Fruit fly (Drosophila melanogaster) whole organism, embryonic: ENCODE results near the gene tutl.
A peak's percentile ranks its signal among the peaks of the same experiment; 100 is the strongest.

Experiments used
- Abd-B ChIP-seq: fragments of 200-800 bp; sonication (Bioruptor generic); optimal IDR thresholded peaks from 2 replicates; lab custom pipeline; 2018; ENCODE audit warnings: missing biosample characterization, mild to moderate bottlenecking, missing genetic modification characterization, moderate library complexity
- Aef1 ChIP-seq: fragments of 200-800 bp; sonication (Bioruptor generic); IDR thresholded peaks from 3 replicates; pipeline ENCODE4 v1.3.6; 2022; ENCODE audit warnings: missing biosample characterization, missing genetic modification characterization
- Atf6 ChIP-seq: fragments of 200-800 bp; sonication (Bioruptor generic); IDR thresholded peaks from 2 replicates; pipeline ENCODE4 v1.3.6; 2022; ENCODE audit warnings: missing biosample characterization, missing genetic modification characterization
- Bgb ChIP-seq: fragments of 200-800 bp; sonication (Bioruptor generic); IDR thresholded peaks from 2 replicates; pipeline ENCODE4 v1.3.6; 2022; ENCODE audit warnings: missing biosample characterization, missing genetic modification characterization; ENCODE audit not compliant: partially characterized antibody
- CG1024 ChIP-seq: fragments of 200-800 bp; sonication (Bioruptor generic); IDR thresholded peaks from 2 replicates; pipeline ENCODE4 v1.3.6; 2022; ENCODE audit warnings: missing biosample characterization, missing genetic modification characterization
- CG10267 ChIP-seq: fragments of 200-800 bp; sonication (Bioruptor generic); optimal IDR thresholded peaks from 2 replicates; lab custom pipeline; 2018; ENCODE audit warnings: missing biosample characterization, mild to moderate bottlenecking, missing genetic modification characterization, moderate library complexity
- CG10321 ChIP-seq: fragments of 200-800 bp; sonication (Bioruptor generic); IDR thresholded peaks from 2 replicates; pipeline ENCODE4 v1.3.6; 2022; ENCODE audit warnings: missing biosample characterization, missing genetic modification characterization
- CG10543 ChIP-seq: fragments of 200-800 bp; sonication (Bioruptor generic); optimal IDR thresholded peaks from 3 replicates; lab custom pipeline; 2017; ENCODE audit warnings: missing biosample characterization, mild to moderate bottlenecking, missing genetic modification characterization, moderate library complexity
- CG12391 ChIP-seq: fragments of 200-800 bp; sonication (Bioruptor generic); optimal IDR thresholded peaks from 3 replicates; lab custom pipeline; 2018; ENCODE audit warnings: missing biosample characterization, mild to moderate bottlenecking, missing genetic modification characterization, moderate library complexity
- CG12942 ChIP-seq: fragments of 200-800 bp; sonication (Bioruptor generic); optimal IDR thresholded peaks from 3 replicates; lab custom pipeline; 2016; ENCODE audit warnings: missing biosample characterization, missing genetic modification characterization
- CG13624 ChIP-seq: fragments of 200-800 bp; sonication (Bioruptor generic); optimal IDR thresholded peaks from 2 replicates; lab custom pipeline; 2016; ENCODE audit warnings: missing biosample characterization, missing genetic modification characterization
- CG13894 ChIP-seq: fragments of 200-800 bp; sonication (Bioruptor generic); optimal IDR thresholded peaks from 3 replicates; lab custom pipeline; 2018; ENCODE audit warnings: missing biosample characterization, mild to moderate bottlenecking, missing genetic modification characterization, moderate library complexity
- CG15011 ChIP-seq: fragments of 200-800 bp; sonication (Bioruptor generic); optimal IDR thresholded peaks from 3 replicates; lab custom pipeline; 2018; ENCODE audit warnings: missing biosample characterization, mild to moderate bottlenecking, missing genetic modification characterization
- CG16813 ChIP-seq: fragments of 200-800 bp; sonication (Bioruptor generic); IDR thresholded peaks from 3 replicates; pipeline ENCODE4 v1.3.6; 2022; ENCODE audit warnings: missing biosample characterization, missing genetic modification characterization; ENCODE audit not compliant: partially characterized antibody
- CG17802 ChIP-seq: fragments of 200-800 bp; sonication (Bioruptor generic); optimal IDR thresholded peaks from 2 replicates; lab custom pipeline; 2018; ENCODE audit warnings: missing biosample characterization, mild to moderate bottlenecking, missing genetic modification characterization, moderate library complexity
- CG3065 ChIP-seq: fragments of 200-800 bp; sonication (Bioruptor generic); optimal IDR thresholded peaks from 2 replicates; lab custom pipeline; 2016; ENCODE audit warnings: missing biosample characterization, missing genetic modification characterization
- CG31365 ChIP-seq: fragments of 200-800 bp; sonication (Bioruptor generic); optimal IDR thresholded peaks from 2 replicates; lab custom pipeline; 2018; ENCODE audit warnings: missing biosample characterization, mild to moderate bottlenecking, missing genetic modification characterization
- CG3281 ChIP-seq: fragments of 200-800 bp; sonication (Bioruptor generic); optimal IDR thresholded peaks from 3 replicates; lab custom pipeline; 2017; ENCODE audit warnings: missing biosample characterization, mild to moderate bottlenecking, missing genetic modification characterization
- CG34422 ChIP-seq: fragments of 200-800 bp; sonication (Bioruptor generic); IDR thresholded peaks from 3 replicates; pipeline ENCODE4 v1.3.6; 2022; ENCODE audit warnings: missing biosample characterization, missing genetic modification characterization
- CG3995 ChIP-seq: fragments of 200-800 bp; sonication (Bioruptor generic); optimal IDR thresholded peaks from 3 replicates; lab custom pipeline; 2016; ENCODE audit warnings: missing biosample characterization, missing genetic modification characterization
- CG42726 ChIP-seq: fragments of 200-800 bp; sonication (Bioruptor generic); IDR thresholded peaks from 2 replicates; pipeline ENCODE4 v1.3.6; 2022; ENCODE audit warnings: missing biosample characterization, missing genetic modification characterization; ENCODE audit not compliant: partially characterized antibody
- CG6791 ChIP-seq: fragments of 200-800 bp; sonication (Bioruptor generic); IDR thresholded peaks from 3 replicates; pipeline ENCODE4 v1.3.6; 2022; ENCODE audit warnings: missing biosample characterization, missing genetic modification characterization; ENCODE audit not compliant: partially characterized antibody
- CG7271 ChIP-seq: fragments of 200-800 bp; sonication (Bioruptor generic); optimal IDR thresholded peaks from 2 replicates; lab custom pipeline; 2018; ENCODE audit warnings: missing biosample characterization, mild to moderate bottlenecking, missing genetic modification characterization, moderate library complexity
- CG9609 ChIP-seq: fragments of 200-800 bp; sonication (Bioruptor generic); optimal IDR thresholded peaks from 3 replicates; lab custom pipeline; 2016; ENCODE audit warnings: missing biosample characterization, missing genetic modification characterization
- Dbx ChIP-seq: fragments of 200-800 bp; sonication (Bioruptor generic); IDR thresholded peaks from 3 replicates; pipeline ENCODE4 v1.3.6; 2022; ENCODE audit warnings: missing biosample characterization, missing genetic modification characterization
- Dek ChIP-seq: fragments of 200-800 bp; sonication (Bioruptor generic); optimal IDR thresholded peaks from 3 replicates; lab custom pipeline; 2019; ENCODE audit warnings: missing biosample characterization, mild to moderate bottlenecking, missing genetic modification characterization, moderate library complexity
- ERR ChIP-seq: fragments of 200-800 bp; sonication (Bioruptor generic); optimal IDR thresholded peaks from 2 replicates; lab custom pipeline; 2016; ENCODE audit warnings: missing biosample characterization, missing genetic modification characterization
- Fer1 ChIP-seq: fragments of 200-800 bp; sonication (Bioruptor generic); optimal IDR thresholded peaks from 2 replicates; lab custom pipeline; 2017; ENCODE audit warnings: missing biosample characterization, mild to moderate bottlenecking, missing genetic modification characterization
- Max ChIP-seq: fragments of 200-800 bp; sonication (Bioruptor generic); optimal IDR thresholded peaks from 2 replicates; lab custom pipeline; 2016; ENCODE audit warnings: missing biosample characterization, mild to moderate bottlenecking, missing genetic modification characterization
- abd-A ChIP-seq: fragments of 200-800 bp; sonication (Bioruptor generic); optimal IDR thresholded peaks from 3 replicates; lab custom pipeline; 2019; ENCODE audit warnings: missing biosample characterization, mild to moderate bottlenecking, missing genetic modification characterization, moderate library complexity
- aop ChIP-seq: fragments of 200-800 bp; sonication (Bioruptor generic); IDR thresholded peaks from 2 replicates; pipeline ENCODE4 v1.3.6; 2022; ENCODE audit warnings: missing biosample characterization, missing genetic modification characterization
- bowl ChIP-seq: fragments of 200-800 bp; sonication (Bioruptor generic); IDR thresholded peaks from 2 replicates; pipeline ENCODE4 v1.3.6; 2022; ENCODE audit warnings: missing biosample characterization, missing genetic modification characterization
- caup ChIP-seq: fragments of 200-800 bp; sonication (Bioruptor generic); optimal IDR thresholded peaks from 3 replicates; lab custom pipeline; 2017; ENCODE audit warnings: missing biosample characterization, mild to moderate bottlenecking, missing genetic modification characterization, moderate library complexity; ENCODE audit not compliant: severe bottlenecking
- chinmo ChIP-seq: fragments of 200-800 bp; sonication (Bioruptor generic); IDR thresholded peaks from 4 replicates; pipeline ENCODE4 v1.3.6; 2022; ENCODE audit warnings: missing biosample characterization, missing genetic modification characterization; ENCODE audit not compliant: partially characterized antibody
- crc ChIP-seq: fragments of 200-800 bp; sonication (Bioruptor generic); optimal IDR thresholded peaks from 2 replicates; lab custom pipeline; 2016; ENCODE audit warnings: missing biosample characterization, missing genetic modification characterization
- danr ChIP-seq: fragments of 200-800 bp; sonication (Bioruptor generic); IDR thresholded peaks from 2 replicates; pipeline ENCODE4 v1.3.6; 2022; ENCODE audit warnings: missing biosample characterization, missing genetic modification characterization
- gcm2 ChIP-seq: fragments of 200-800 bp; sonication (Bioruptor generic); optimal IDR thresholded peaks from 2 replicates; lab custom pipeline; 2016; ENCODE audit warnings: missing biosample characterization, missing genetic modification characterization
- ham ChIP-seq: fragments of 200-800 bp; sonication (Bioruptor generic); IDR thresholded peaks from 2 replicates; pipeline ENCODE4 v1.3.6; 2022; ENCODE audit warnings: missing biosample characterization, missing genetic modification characterization
- hth ChIP-seq: fragments of >200 bp; optimal IDR thresholded peaks from 2 replicates; lab custom pipeline; 2017; ENCODE audit warnings: inconsistent platforms
- ind ChIP-seq: fragments of 200-800 bp; sonication (Bioruptor generic); optimal IDR thresholded peaks from 3 replicates; lab custom pipeline; 2016; ENCODE audit warnings: missing biosample characterization, missing genetic modification characterization
- kah ChIP-seq: fragments of 200-800 bp; sonication (Bioruptor generic); optimal IDR thresholded peaks from 2 replicates; lab custom pipeline; 2018; ENCODE audit warnings: missing biosample characterization, mild to moderate bottlenecking, missing genetic modification characterization
- knrl ChIP-seq: fragments of 200-800 bp; sonication (Bioruptor generic); IDR thresholded peaks from 3 replicates; pipeline ENCODE4 v1.3.6; 2022; ENCODE audit warnings: missing biosample characterization, missing genetic modification characterization; ENCODE audit not compliant: partially characterized antibody
- lola ChIP-seq, 3 experiments: fragments of >200 bp in 2 of 3; fragments of 200-800 bp in 1 of 3; sonication (Bioruptor generic) in 1 of 3; optimal IDR thresholded peaks; 2 replicates each; lab custom pipeline; 2017 to 2019; ENCODE audit warnings: missing biosample characterization in 3 of 3, missing genetic modification characterization in 3 of 3, mild to moderate bottlenecking in 1 of 3, moderate library complexity in 1 of 3
- lov ChIP-seq, 2 experiments: fragments of 200-800 bp in 1 of 2; fragments of >200 bp in 1 of 2; sonication (Bioruptor generic) in 1 of 2; IDR thresholded peaks in 1 of 2; optimal IDR thresholded peaks in 1 of 2; 2 replicates in 1 of 2; 3 replicates in 1 of 2; pipeline versions ENCODE4 v1.3.6 to Lab custom; 2017 to 2022; ENCODE audit warnings: missing biosample characterization in 1 of 2, missing genetic modification characterization in 1 of 2
- maf-S ChIP-seq: fragments of 200-800 bp; sonication (Bioruptor generic); optimal IDR thresholded peaks from 2 replicates; lab custom pipeline; 2016; ENCODE audit warnings: missing biosample characterization, missing genetic modification characterization
- oc ChIP-seq: fragments of 200-800 bp; sonication (Bioruptor generic); optimal IDR thresholded peaks from 2 replicates; lab custom pipeline; 2018; ENCODE audit warnings: missing biosample characterization, mild to moderate bottlenecking, missing genetic modification characterization, moderate library complexity
- stc ChIP-seq: fragments of 200-800 bp; sonication (Bioruptor generic); IDR thresholded peaks from 2 replicates; pipeline ENCODE4 v1.3.6; 2022; ENCODE audit warnings: missing biosample characterization, missing genetic modification characterization
- tin ChIP-seq: fragments of 200-800 bp; sonication (Bioruptor generic); optimal IDR thresholded peaks from 3 replicates; lab custom pipeline; 2016; ENCODE audit warnings: missing biosample characterization, missing genetic modification characterization
- unpg ChIP-seq: fragments of 200-800 bp; sonication (Bioruptor generic); optimal IDR thresholded peaks from 3 replicates; lab custom pipeline; 2018; ENCODE audit warnings: missing biosample characterization, mild to moderate bottlenecking, missing genetic modification characterization, moderate library complexity
- yki ChIP-seq: fragments of >200 bp; optimal IDR thresholded peaks from 3 replicates; lab custom pipeline; 2018

The tutl gene

dm6 chr2L:4333758-4334114 is 50.8 kb downstream of the tutl start, which contains the start of gene Atet (continued):
- TF ChIP-seq CG31365 (no peak), yki (lab: Kevin White, UChicago) (no peak), oc (tag; lab: Kevin White, UChicago) (no peak), CG7271 (no peak), CG3065 (GFP tag; lab: Kevin White, UChicago) (no peak), CG15011 (no peak), CG3281 (GFP tag; lab: Kevin White, UChicago) (no peak), CG17802 (tag; lab: Kevin White, UChicago) (no peak), chinmo (GFP tag; lab: Robert Waterston, UW) (peak; percentile 85; the same call in 3 of the 4 replicates), abd-A (no peak), bowl (GFP tag; lab: Robert Waterston, UW) (0 out of 2 replicates have a peak, but pooled peaks have one; percentile 20), ERR (GFP tag; lab: Kevin White, UChicago) (no peak), CG1024 (no peak), lov (optimal IDR thresholded peaks at IDR 0.05; lab: Kevin White, UChicago) (no peak), lov (GFP tag; IDR thresholded peaks at IDR 0.05; lab: Robert Waterston, UW) (peak; percentile 70; the same call in 1 of the 3 replicates), CG16813 (GFP tag; lab: Robert Waterston, UW) (peak; percentile 29; the same call in 1 of the 3 replicates), maf-S (GFP tag; lab: Kevin White, UChicago) (no peak), Atf6 (GFP tag; lab: Robert Waterston, UW) (peak; percentile 43; the same call in 1 of the 2 replicates), gcm2 (peak; percentile 15), CG13624 (GFP tag; lab: Kevin White, UChicago) (peak; percentile 25), CG3995 (GFP tag; lab: Kevin White, UChicago) (no peak), Max (no peak), Abd-B (no peak), Dbx (GFP tag; lab: Robert Waterston, UW) (peak; percentile 37; the same call in 1 of the 3 replicates), Fer1 (GFP tag; lab: Kevin White, UChicago) (no peak), unpg (GFP tag; lab: Kevin White, UChicago) (no peak), kah (GFP tag; lab: Kevin White, UChicago) (peak; percentile 11), Aef1 (no peak), ind (GFP tag; lab: Kevin White, UChicago) (no peak), crc (GFP tag; lab: Kevin White, UChicago) (no peak), CG12942 (no peak), CG13894 (tag; lab: Kevin White, UChicago) (peak; percentile 15), CG42726 (peak; percentile 77), tin (no peak), aop (GFP tag; lab: Robert Waterston, UW) (peak; percentile 64; the same call in 1 of the 2 replicates), CG9609 (GFP tag; lab: Kevin White, UChicago) (no peak), CG12391 (tag; lab: Kevin White, UChicago) (no peak), caup (GFP tag; lab: Kevin White, UChicago) (peak; percentile 40), stc (no peak), knrl (peak; percentile 19; the same call in 1 of the 3 replicates), hth (no peak), Dek (tag; lab: Kevin White, UChicago) (no peak), ham (no peak), CG6791 (GFP tag; lab: Robert Waterston, UW) (peak; percentile 71; the same call in 2 of the 3 replicates), CG34422 (GFP tag; lab: Robert Waterston, UW) (peak; percentile 27; the same call in 1 of the 3 replicates), CG10543 (GFP tag; lab: Kevin White, UChicago) (peak; percentile 47), CG10321 (GFP tag; lab: Robert Waterston, UW) (peak; percentile 39; the same call in 1 of the 2 replicates), danr (GFP tag; lab: Robert Waterston, UW) (no peak), Bgb (GFP tag; lab: Robert Waterston, UW) (peak; percentile 71), lola (GFP tag; optimal IDR thresholded peaks at IDR 0.05; lab: Kevin White, UChicago) (peak in 1 of 3 experiments; percentile 35), CG10267 (tag; lab: Kevin White, UChicago) (no peak)
